Worm (Caenorhabditis elegans) whole organism, late embryonic: ENCODE results near the gene F09F9.5.

Experiments used
- C38D4.7 ChIP-seq: fragments of 200-800 bp; sonication (Bioruptor generic); optimal IDR thresholded peaks from 2 replicates; lab custom pipeline; 2018; ENCODE audit warnings: mild to moderate bottlenecking, missing genetic modification characterization, moderate library complexity, missing compliant biosample characterization
- K02D7.2 ChIP-seq: sonication (generic microtip); optimal IDR thresholded peaks from 2 replicates; lab custom pipeline; 2017; ENCODE audit warnings: mild to moderate bottlenecking, missing genetic modification characterization, missing compliant biosample characterization
- T23F11.4 ChIP-seq: fragments of 200-800 bp; sonication (Bioruptor generic); optimal IDR thresholded peaks from 2 replicates; lab custom pipeline; 2018; ENCODE audit warnings: mild to moderate bottlenecking, missing genetic modification characterization, missing compliant biosample characterization
- ahr-1 ChIP-seq: sonication (generic microtip); optimal IDR thresholded peaks from 2 replicates; lab custom pipeline; 2016; ENCODE audit warnings: missing genetic modification characterization, missing compliant biosample characterization
- ceh-14 ChIP-seq: sonication (generic microtip); optimal IDR thresholded peaks from 2 replicates; lab custom pipeline; 2016; ENCODE audit warnings: missing genotype, missing genetic modification characterization, missing compliant biosample characterization
- ceh-19 ChIP-seq: fragments of 200-800 bp; sonication (Bioruptor generic); optimal IDR thresholded peaks from 2 replicates; lab custom pipeline; 2018; ENCODE audit warnings: mild to moderate bottlenecking, missing genetic modification characterization, missing compliant biosample characterization
- ceh-2 ChIP-seq: sonication (generic microtip); optimal IDR thresholded peaks from 2 replicates; lab custom pipeline; 2016; ENCODE audit warnings: missing genotype, missing genetic modification characterization, missing compliant biosample characterization
- ceh-30 ChIP-seq: fragments of 150-350 bp; optimal IDR thresholded peaks from 2 replicates; lab custom pipeline; 2014; ENCODE audit warnings: missing biosample characterization, missing genetic modification characterization
- ceh-45 ChIP-seq: fragments of 200-800 bp; sonication (Bioruptor generic); IDR thresholded peaks from 2 replicates; pipeline ENCODE4 v1.3.6; 2022; ENCODE audit warnings: missing genetic modification reagents, missing genetic modification characterization, missing compliant biosample characterization
- ceh-6 ChIP-seq: fragments of 200-800 bp; sonication (Bioruptor generic); optimal IDR thresholded peaks from 2 replicates; lab custom pipeline; 2018; ENCODE audit warnings: mild to moderate bottlenecking, missing genetic modification characterization, missing compliant biosample characterization
- ceh-9 ChIP-seq: sonication (generic microtip); optimal IDR thresholded peaks from 2 replicates; lab custom pipeline; 2016; ENCODE audit warnings: mild to moderate bottlenecking, missing genetic modification characterization, inconsistent platforms, missing compliant biosample characterization
- che-1 ChIP-seq: sonication (generic microtip); optimal IDR thresholded peaks from 2 replicates; lab custom pipeline; 2016; ENCODE audit warnings: mild to moderate bottlenecking, missing genetic modification characterization, missing compliant biosample characterization
- dve-1 ChIP-seq: sonication (generic microtip); optimal IDR thresholded peaks from 2 replicates; lab custom pipeline; 2017; ENCODE audit warnings: antibody characterized with exemption, mild to moderate bottlenecking, missing genetic modification characterization, missing compliant biosample characterization
- elt-2 ChIP-seq: sonication (generic microtip); optimal IDR thresholded peaks from 2 replicates; lab custom pipeline; 2016; ENCODE audit warnings: missing genetic modification reagents, missing genetic modification characterization, missing compliant biosample characterization
- elt-4 ChIP-seq: sonication (generic microtip); optimal IDR thresholded peaks from 2 replicates; lab custom pipeline; 2016; ENCODE audit warnings: missing genetic modification characterization, missing compliant biosample characterization
- ets-4 ChIP-seq: sonication (generic microtip); optimal IDR thresholded peaks from 2 replicates; lab custom pipeline; 2016; ENCODE audit warnings: missing genetic modification characterization, missing compliant biosample characterization
- eyg-1 ChIP-seq: sonication (generic microtip); optimal IDR thresholded peaks from 2 replicates; lab custom pipeline; 2016; ENCODE audit warnings: missing genotype, missing genetic modification characterization, missing compliant biosample characterization
- fax-1 ChIP-seq: sonication (generic microtip); optimal IDR thresholded peaks from 2 replicates; lab custom pipeline; 2016; ENCODE audit warnings: missing genotype, missing genetic modification characterization, missing compliant biosample characterization
- fkh-6 ChIP-seq: sonication (generic microtip); optimal IDR thresholded peaks from 2 replicates; lab custom pipeline; 2016; ENCODE audit warnings: missing genetic modification characterization, missing compliant biosample characterization
- gmeb-2 ChIP-seq: sonication (generic microtip); optimal IDR thresholded peaks from 2 replicates; lab custom pipeline; 2016; ENCODE audit warnings: missing genetic modification characterization, inconsistent platforms, missing compliant biosample characterization
- hlh-13 ChIP-seq: fragments of 200-800 bp; sonication (Bioruptor generic); optimal IDR thresholded peaks from 2 replicates; lab custom pipeline; 2018; ENCODE audit warnings: mild to moderate bottlenecking, missing genetic modification characterization, missing compliant biosample characterization
- hlh-8 ChIP-seq: sonication (generic microtip); optimal IDR thresholded peaks from 2 replicates; lab custom pipeline; 2016; ENCODE audit warnings: missing genotype, missing genetic modification characterization, missing compliant biosample characterization
- lim-6 ChIP-seq: sonication (generic microtip); optimal IDR thresholded peaks from 2 replicates; lab custom pipeline; 2016; ENCODE audit warnings: missing genetic modification characterization, missing compliant biosample characterization
- lin-11 ChIP-seq: fragments of 200-800 bp; sonication (Bioruptor generic); optimal IDR thresholded peaks from 2 replicates; lab custom pipeline; 2018; ENCODE audit warnings: mild to moderate bottlenecking, missing genetic modification characterization, missing compliant biosample characterization
- nhr-11 ChIP-seq: fragments of 150-350 bp; optimal IDR thresholded peaks from 2 replicates; lab custom pipeline; 2014; ENCODE audit warnings: missing biosample characterization, missing genetic modification characterization
- nhr-232 ChIP-seq: sonication (generic microtip); optimal IDR thresholded peaks from 2 replicates; lab custom pipeline; 2016; ENCODE audit warnings: missing genetic modification characterization, missing compliant biosample characterization
- npax-4 ChIP-seq: sonication (generic microtip); optimal IDR thresholded peaks from 2 replicates; lab custom pipeline; 2016; ENCODE audit warnings: missing genetic modification characterization, missing compliant biosample characterization
- pag-3 ChIP-seq: sonication (generic microtip); optimal IDR thresholded peaks from 2 replicates; lab custom pipeline; 2016; ENCODE audit warnings: missing compliant biosample characterization, missing genetic modification characterization, borderline replicate concordance
- pat-9 ChIP-seq: fragments of 200-800 bp; sonication (Bioruptor generic); optimal IDR thresholded peaks from 2 replicates; lab custom pipeline; 2018; ENCODE audit warnings: mild to moderate bottlenecking, missing genetic modification characterization, moderate library complexity, missing compliant biosample characterization
- pax-1 ChIP-seq: fragments of 150-350 bp; optimal IDR thresholded peaks from 2 replicates; lab custom pipeline; 2014; ENCODE audit warnings: missing biosample characterization, missing genetic modification characterization
- pha-2 ChIP-seq: sonication (generic microtip); optimal IDR thresholded peaks from 2 replicates; lab custom pipeline; 2017; ENCODE audit warnings: mild to moderate bottlenecking, missing genetic modification characterization, missing compliant biosample characterization
- pros-1 ChIP-seq: fragments of 150-350 bp; optimal IDR thresholded peaks from 2 replicates; lab custom pipeline; 2014; ENCODE audit warnings: missing biosample characterization, missing genetic modification reagents, missing genetic modification characterization
- ref-2 ChIP-seq: sonication (generic microtip); optimal IDR thresholded peaks from 2 replicates; lab custom pipeline; 2016; ENCODE audit warnings: missing genetic modification characterization, missing compliant biosample characterization
- rnt-1 ChIP-seq: sonication (generic microtip); optimal IDR thresholded peaks from 2 replicates; lab custom pipeline; 2016; ENCODE audit warnings: missing genetic modification characterization, missing compliant biosample characterization
- tbx-7 ChIP-seq: sonication (generic microtip); optimal IDR thresholded peaks from 2 replicates; lab custom pipeline; 2016; ENCODE audit warnings: missing genotype, missing genetic modification characterization, missing compliant biosample characterization
- unc-42 ChIP-seq: sonication (generic microtip); optimal IDR thresholded peaks from 2 replicates; lab custom pipeline; 2016; ENCODE audit warnings: missing genotype, missing genetic modification characterization, missing compliant biosample characterization
- unc-86 ChIP-seq: sonication (generic microtip); optimal IDR thresholded peaks from 2 replicates; lab custom pipeline; 2016; ENCODE audit warnings: missing genetic modification characterization, missing compliant biosample characterization
- zip-5 ChIP-seq: sonication (generic microtip); optimal IDR thresholded peaks from 2 replicates; lab custom pipeline; 2016; ENCODE audit warnings: missing genetic modification characterization, missing compliant biosample characterization
- ztf-16 ChIP-seq: sonication (generic microtip); optimal IDR thresholded peaks from 2 replicates; lab custom pipeline; 2017; ENCODE audit warnings: missing genetic modification characterization, missing compliant biosample characterization

The F09F9.5 gene

DNA sequence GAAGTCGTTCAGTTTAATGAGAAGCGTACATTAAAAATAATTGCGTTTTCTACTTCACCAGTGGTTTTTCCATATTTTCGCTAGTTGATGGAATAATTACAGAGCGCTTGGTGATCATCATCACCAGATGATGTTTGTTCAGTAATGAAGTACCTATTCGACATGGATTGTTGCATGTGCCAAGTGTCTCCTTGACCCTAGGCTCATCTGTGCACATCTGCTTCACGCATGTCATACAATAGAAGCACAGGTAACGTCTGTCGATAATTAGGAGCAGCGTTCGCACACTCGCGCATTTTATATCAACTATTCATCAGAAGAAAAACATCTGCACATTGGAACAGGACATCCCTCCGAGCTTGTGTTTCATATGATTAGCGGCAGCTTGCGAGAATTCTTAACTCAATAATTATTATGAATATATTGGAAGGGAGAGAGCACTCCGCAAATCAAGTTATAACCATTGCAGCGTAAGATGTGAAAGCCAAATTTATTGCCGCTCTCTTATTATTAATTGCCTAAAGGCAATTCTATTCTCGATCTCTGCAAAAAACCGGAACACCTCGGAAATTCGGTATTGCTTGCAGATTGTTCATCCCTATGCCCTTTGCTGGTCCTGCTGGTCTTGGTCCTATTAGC lies 7.6 kb downstream of the F09F9.5 start:
- TF ChIP-seq lim-6 (tag; lab: Kevin White, UChicago) (peak; percentile 2), elt-4 (tag; lab: Kevin White, UChicago) (no peak), unc-42 (peak; percentile 94)

DNA sequence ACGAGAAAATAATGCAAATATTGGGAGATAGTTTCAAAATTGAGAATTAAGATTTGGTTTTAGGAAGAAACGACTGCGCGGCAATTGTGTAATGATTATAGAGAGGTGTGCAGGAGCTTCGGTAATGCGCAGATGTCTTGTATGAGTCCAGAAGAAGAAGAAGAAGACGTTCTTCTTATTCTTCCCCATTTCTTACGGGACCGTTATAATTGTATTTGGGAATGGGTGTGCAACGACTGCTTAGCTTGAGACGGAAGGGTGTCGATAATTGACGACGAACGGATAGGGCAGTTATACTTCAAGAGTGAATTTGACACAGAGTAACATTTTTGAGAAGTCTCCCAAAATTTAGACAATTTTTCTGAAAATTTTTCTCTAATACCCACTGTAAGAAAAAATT lies 11.0 kb downstream of the F09F9.5 start:
- peak; percentile 57 for TF ChIP-seq unc-42
- no peak for TF ChIP-seq ztf-16
- no peak for TF ChIP-seq elt-2 (tag; lab: Kevin White, UChicago)
- no peak for TF ChIP-seq nhr-232 (tag; lab: Kevin White, UChicago)
- TF ChIP-seq unc-86 (tag; lab: Kevin White, UChicago) = no peak
- TF ChIP-seq fkh-6 = no peak

DNA sequence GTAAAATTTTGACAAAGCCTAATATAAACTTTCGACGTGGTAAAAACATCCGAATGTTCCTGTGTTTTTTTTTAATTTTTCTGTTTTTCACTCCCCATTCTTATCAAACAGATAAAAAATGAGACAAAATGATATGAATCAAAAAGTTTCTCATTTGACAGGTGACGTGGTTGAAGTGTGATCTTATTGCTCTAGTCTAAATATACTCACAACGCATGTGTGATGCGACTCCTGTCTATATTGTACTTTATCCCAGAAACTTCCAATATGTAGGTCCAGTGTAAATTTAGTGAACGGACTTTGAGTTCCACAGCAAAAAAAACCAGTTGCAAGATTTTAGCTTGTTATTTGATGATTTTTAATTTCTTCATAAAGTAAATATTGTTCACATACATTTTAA lies 13.6 kb downstream of the F09F9.5 start:
- TF ChIP-seq ceh-9 (no peak), ets-4 (no peak), npax-4 (no peak), pag-3 (no peak)
- TF ChIP-seq, all 69 proteins: peak for 0

DNA sequence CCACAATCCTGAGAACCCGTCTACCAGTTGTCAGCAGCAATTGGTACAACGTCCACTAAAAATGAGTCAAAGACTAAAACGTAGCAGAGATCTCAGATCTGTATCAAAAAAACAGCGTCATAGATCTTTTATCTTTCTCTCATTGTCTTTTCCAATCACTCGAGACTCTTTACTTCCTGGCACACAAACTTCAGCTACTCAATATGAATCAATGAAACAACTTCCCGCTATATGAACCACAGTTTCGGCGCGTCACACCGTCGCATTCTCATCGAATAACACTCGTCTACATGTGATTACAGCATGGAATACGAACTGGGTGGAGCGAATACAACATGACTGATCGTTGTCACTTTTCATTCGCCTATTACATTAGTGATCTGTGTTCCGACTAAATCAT lies 14.5 kb downstream of the F09F9.5 start:
- TF ChIP-seq ceh-14 (tag; lab: Kevin White, UChicago) (no peak), ceh-30 (tag; lab: Kevin White, UChicago) (no peak), pros-1 (tag; lab: Kevin White, UChicago) (no peak), ceh-19 (GFP tag; lab: Kevin White, UChicago) (no peak), lin-11 (tag; lab: Kevin White, UChicago) (no peak), fax-1 (tag; lab: Kevin White, UChicago) (no peak), nhr-11 (tag; lab: Kevin White, UChicago) (no peak), hlh-13 (no peak), gmeb-2 (tag; lab: Kevin White, UChicago) (no peak), ref-2 (tag; lab: Kevin White, UChicago) (no peak), tbx-7 (tag; lab: Kevin White, UChicago) (no peak), ceh-45 (no peak), rnt-1 (no peak)

DNA sequence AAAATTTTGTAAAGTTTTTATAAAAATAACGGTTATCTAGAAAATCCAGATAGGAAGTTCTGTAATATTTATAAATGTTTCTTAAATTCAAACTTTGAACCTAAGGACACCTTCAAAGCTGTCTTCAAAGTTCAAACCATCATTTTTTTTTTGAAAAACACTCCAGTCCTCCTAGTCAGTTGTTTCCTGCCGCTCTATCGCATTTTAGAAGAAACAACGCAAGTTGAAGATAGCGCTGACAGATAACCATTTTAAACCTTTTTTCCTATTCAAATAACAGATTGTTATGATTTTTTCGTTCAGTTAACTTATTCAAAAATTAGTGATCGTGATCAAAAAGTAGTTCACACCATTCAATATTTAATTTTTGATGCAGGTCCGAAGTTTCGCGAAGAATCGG lies 15.7 kb downstream of the F09F9.5 start:
- no peak for TF ChIP-seq T23F11.4 (GFP tag; lab: Kevin White, UChicago)
- no peak for TF ChIP-seq unc-86 (tag; lab: Kevin White, UChicago)
- TF ChIP-seq pat-9 = no peak
- no peak for TF ChIP-seq elt-2 (tag; lab: Kevin White, UChicago)
- no peak for TF ChIP-seq ceh-14 (tag; lab: Kevin White, UChicago)
- no peak for TF ChIP-seq ceh-2 (tag; lab: Kevin White, UChicago)

DNA sequence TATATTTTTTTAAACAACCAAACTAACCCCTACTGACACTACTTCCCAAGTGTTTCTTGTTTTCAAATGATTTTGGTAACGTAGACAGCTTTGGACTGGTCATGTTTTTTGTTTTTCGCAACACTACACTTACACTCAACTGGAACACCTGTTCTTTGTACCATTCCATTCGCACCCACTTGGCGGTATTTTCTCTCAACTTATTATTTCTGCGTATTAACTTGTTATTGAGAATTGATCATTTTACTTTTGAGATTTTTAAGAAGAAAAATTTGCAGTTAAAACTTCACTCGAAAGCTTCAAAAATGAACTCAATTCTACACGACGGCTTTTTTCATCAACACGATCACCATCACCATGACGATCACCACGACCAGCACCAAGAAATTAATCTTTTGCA lies 17.1 kb downstream of the F09F9.5 start, which contains the start of gene ZK470.2:
Gene ZK470.2 (plus strand): TSS at position 301 of the 400 bp plus-strand sequence.
- TF ChIP-seq K02D7.2 = no peak
- TF ChIP-seq C38D4.7 (GFP tag; lab: Kevin White, UChicago) = no peak
- TF ChIP-seq nhr-232 (tag; lab: Kevin White, UChicago) = no peak
- TF ChIP-seq hlh-8 (tag; lab: Kevin White, UChicago) = no peak
- TF ChIP-seq pha-2 (tag; lab: Kevin White, UChicago) = no peak
- no peak for TF ChIP-seq ceh-6 (GFP tag; lab: Kevin White, UChicago)
- no peak for TF ChIP-seq nhr-11 (tag; lab: Kevin White, UChicago)
- TF ChIP-seq elt-2 (tag; lab: Kevin White, UChicago) = no peak
- no peak for TF ChIP-seq dve-1 (tag; lab: Kevin White, UChicago)
- no peak for TF ChIP-seq gmeb-2 (tag; lab: Kevin White, UChicago)
- no peak for TF ChIP-seq pax-1 (tag; lab: Kevin White, UChicago)
- TF ChIP-seq elt-4 (tag; lab: Kevin White, UChicago) = no peak
- TF ChIP-seq unc-86 (tag; lab: Kevin White, UChicago) = no peak
- TF ChIP-seq zip-5 (tag; lab: Kevin White, UChicago) = no peak
- TF ChIP-seq che-1 = no peak
- TF ChIP-seq ahr-1 (tag; lab: Kevin White, UChicago) = no peak
- no peak for TF ChIP-seq ceh-19 (GFP tag; lab: Kevin White, UChicago)
- no peak for TF ChIP-seq eyg-1
- TF ChIP-seq, all 69 proteins: peak for 0
